Worm (Caenorhabditis elegans) whole organism, young adult: ENCODE data around the gene F23D12.11.

ENCODE experiments used
- B0261.1 ChIP-seq: sonication (generic microtip); optimal IDR thresholded peaks from 2 replicates; lab custom pipeline; 2016; ENCODE audit warnings: mild to moderate bottlenecking, missing genetic modification characterization, moderate library complexity, missing compliant biosample characterization
- B0336.3 ChIP-seq: fragments of 200-800 bp; sonication (Bioruptor generic); IDR thresholded peaks from 2 replicates; pipeline ENCODE4 v1.3.6; 2022; ENCODE audit warnings: missing genetic modification characterization, missing compliant biosample characterization
- C17E4.6 ChIP-seq: fragments of 200-800 bp; sonication (Bioruptor generic); IDR thresholded peaks from 2 replicates; pipeline ENCODE4 v1.3.6; 2022; ENCODE audit warnings: missing genetic modification reagents, missing genetic modification characterization, missing compliant biosample characterization
- F23B12.7 ChIP-seq: sonication (generic microtip); optimal IDR thresholded peaks from 2 replicates; lab custom pipeline; 2017; ENCODE audit warnings: missing genetic modification characterization, mild to moderate bottlenecking, missing compliant biosample characterization, antibody characterized with exemption, moderate library complexity; ENCODE audit not compliant: insufficient read depth
- F49E8.2 ChIP-seq: sonication (generic microtip); optimal IDR thresholded peaks from 3 replicates; lab custom pipeline; 2017; ENCODE audit warnings: missing genetic modification characterization, mild to moderate bottlenecking, missing compliant biosample characterization, antibody characterized with exemption, moderate library complexity; ENCODE audit not compliant: insufficient read depth
- F57A8.1 ChIP-seq: fragments of 200-800 bp; sonication (Bioruptor generic); optimal IDR thresholded peaks from 2 replicates; lab custom pipeline; 2018; ENCODE audit warnings: mild to moderate bottlenecking, missing genetic modification characterization, moderate library complexity, missing compliant biosample characterization
- K11D2.4 ChIP-seq: fragments of 200-800 bp; sonication (Bioruptor generic); IDR thresholded peaks from 2 replicates; pipeline ENCODE4 v1.3.6; 2022; ENCODE audit warnings: missing genetic modification reagents, missing genetic modification characterization, missing compliant biosample characterization
- Y53G8AR.9 ChIP-seq: fragments of 200-800 bp; sonication (Bioruptor generic); conservative IDR thresholded peaks from 2 replicates; pipeline ENCODE4 v1.3.6; 2022; ENCODE audit warnings: missing genetic modification reagents, missing genetic modification characterization, missing compliant biosample characterization
- Y95B8A.8 ChIP-seq: fragments of 200-800 bp; sonication (Bioruptor generic); IDR thresholded peaks from 2 replicates; pipeline ENCODE4 v1.3.6; 2022; ENCODE audit warnings: missing genetic modification reagents, missing genetic modification characterization, missing compliant biosample characterization
- akir-1 ChIP-seq: fragments of 200-800 bp; sonication (Bioruptor generic); optimal IDR thresholded peaks from 2 replicates; lab custom pipeline; 2018; ENCODE audit warnings: mild to moderate bottlenecking, missing genetic modification characterization, moderate library complexity, missing compliant biosample characterization
- atf-7 ChIP-seq: sonication (generic microtip); optimal IDR thresholded peaks from 2 replicates; lab custom pipeline; 2017; ENCODE audit warnings: mild to moderate bottlenecking, missing genetic modification characterization, missing compliant biosample characterization
- attf-6 ChIP-seq: fragments of 200-800 bp; sonication (Bioruptor generic); IDR thresholded peaks from 2 replicates; pipeline ENCODE4 v1.3.6; 2022; ENCODE audit warnings: missing genetic modification reagents, missing genetic modification characterization, missing compliant biosample characterization
- chd-7 ChIP-seq: sonication (generic microtip); optimal IDR thresholded peaks from 2 replicates; lab custom pipeline; 2016; ENCODE audit warnings: mild to moderate bottlenecking, missing genetic modification characterization, moderate library complexity, missing compliant biosample characterization
- dox-1 ChIP-seq: fragments of 200-800 bp; sonication (Bioruptor generic); IDR thresholded peaks from 2 replicates; pipeline ENCODE4 v1.3.6; 2022; ENCODE audit warnings: missing genetic modification reagents, missing genetic modification characterization, missing compliant biosample characterization
- efl-1 ChIP-seq: fragments of 150-350 bp; optimal IDR thresholded peaks from 2 replicates; lab custom pipeline; 2014; ENCODE audit warnings: missing biosample characterization, missing genetic modification reagents, missing genetic modification characterization
- ekl-4 ChIP-seq: fragments of 200-800 bp; sonication (Bioruptor generic); IDR thresholded peaks from 2 replicates; pipeline ENCODE4 v1.3.6; 2022; ENCODE audit warnings: missing genetic modification reagents, missing genetic modification characterization, missing compliant biosample characterization
- him-1 ChIP-seq: sonication (generic microtip); optimal IDR thresholded peaks from 2 replicates; lab custom pipeline; 2016; ENCODE audit warnings: missing genotype, missing genetic modification reagents, missing genetic modification characterization, missing compliant biosample characterization
- hlh-26 ChIP-seq: fragments of 200-800 bp; sonication (Bioruptor generic); conservative IDR thresholded peaks from 2 replicates; pipeline ENCODE4 v1.3.6; 2022; ENCODE audit warnings: missing genetic modification reagents, missing genetic modification characterization, missing compliant biosample characterization
- hrde-1 ChIP-seq: sonication (generic microtip); optimal IDR thresholded peaks from 2 replicates; lab custom pipeline; 2016; ENCODE audit warnings: missing genetic modification characterization, mild to moderate bottlenecking, missing compliant biosample characterization, moderate library complexity, missing genotype, missing genetic modification reagents, borderline replicate concordance
- hsf-1 ChIP-seq: fragments of 200-800 bp; sonication (Bioruptor generic); IDR thresholded peaks from 2 replicates; pipeline ENCODE4 v1.3.6; 2022; ENCODE audit warnings: missing genetic modification reagents, missing genetic modification characterization, missing compliant biosample characterization
- let-526 ChIP-seq: fragments of 200-800 bp; sonication (Bioruptor generic); IDR thresholded peaks from 2 replicates; pipeline ENCODE4 v1.3.6; 2022; ENCODE audit warnings: missing genetic modification reagents, missing genetic modification characterization, missing compliant biosample characterization
- lin-35 ChIP-seq, 3 experiments: fragments of 150-350 bp in 2 of 3; sonication (generic microtip) in 1 of 3; optimal IDR thresholded peaks; 2 replicates each; lab custom pipeline; 2014 to 2018; ENCODE audit warnings: missing biosample characterization in 3 of 3, missing genetic modification characterization in 3 of 3, missing genetic modification reagents in 3 of 3
- lin-54 ChIP-seq: fragments of 200-800 bp; sonication (Bioruptor generic); optimal IDR thresholded peaks from 2 replicates; lab custom pipeline; 2018; ENCODE audit warnings: mild to moderate bottlenecking, missing genetic modification characterization, missing compliant biosample characterization
- lir-1 ChIP-seq: fragments of 200-800 bp; sonication (Bioruptor generic); conservative IDR thresholded peaks from 2 replicates; pipeline ENCODE4 v1.3.6; 2022; ENCODE audit warnings: missing genetic modification reagents, missing genetic modification characterization, missing compliant biosample characterization
- lsl-1 ChIP-seq: fragments of 200-800 bp; sonication (Bioruptor generic); optimal IDR thresholded peaks from 2 replicates; lab custom pipeline; 2018; ENCODE audit warnings: mild to moderate bottlenecking, missing genetic modification characterization, moderate library complexity, missing compliant biosample characterization
- madf-3 ChIP-seq: fragments of 200-800 bp; sonication (Bioruptor generic); IDR thresholded peaks from 2 replicates; pipeline ENCODE4 v1.3.6; 2022; ENCODE audit warnings: missing genetic modification reagents, missing genetic modification characterization, missing compliant biosample characterization
- nhr-179 ChIP-seq: sonication (generic microtip); optimal IDR thresholded peaks from 2 replicates; lab custom pipeline; 2016; ENCODE audit warnings: mild to moderate bottlenecking, missing genetic modification characterization, missing compliant biosample characterization
- nhr-90 ChIP-seq: sonication (generic microtip); optimal IDR thresholded peaks from 2 replicates; lab custom pipeline; 2016; ENCODE audit warnings: missing genotype, mild to moderate bottlenecking, missing genetic modification characterization, missing compliant biosample characterization
- rec-8 ChIP-seq, 2 experiments: sonication (generic microtip); optimal IDR thresholded peaks; 2 replicates each; lab custom pipeline; 2016; ENCODE audit warnings: mild to moderate bottlenecking in 2 of 2, missing genetic modification characterization in 2 of 2, missing genetic modification reagents in 2 of 2, missing genotype in 2 of 2, missing biosample characterization in 1 of 2, missing compliant biosample characterization in 1 of 2, moderate library complexity in 1 of 2
- rpc-1 ChIP-seq, 2 experiments: fragments of 150-350 bp in 1 of 2; sonication (generic microtip) in 1 of 2; optimal IDR thresholded peaks; 2 replicates each; lab custom pipeline; 2014 to 2018; ENCODE audit warnings: missing biosample characterization in 1 of 2, missing genetic modification characterization in 1 of 2, missing genetic modification reagents in 1 of 2, missing genotype in 1 of 2
- snpc-4 ChIP-seq, 5 experiments: fragments of 150-350 bp in 1 of 5; sonication (generic microtip) in 4 of 5; optimal IDR thresholded peaks; 2 replicates each; lab custom pipeline; 2014 to 2018; ENCODE audit warnings: missing genetic modification characterization in 5 of 5, missing biosample characterization in 3 of 5, antibody characterized with exemption in 2 of 5, mild to moderate bottlenecking in 2 of 5, missing compliant biosample characterization in 2 of 5, missing genotype in 2 of 5, moderate library complexity in 2 of 5, missing genetic modification reagents in 1 of 5
- tbp1 ChIP-seq: fragments of 200-800 bp; sonication (Bioruptor generic); optimal IDR thresholded peaks from 2 replicates; lab custom pipeline; 2018; ENCODE audit warnings: mild to moderate bottlenecking, missing genetic modification characterization, missing compliant biosample characterization
- unc-62 ChIP-seq: fragments of 150-350 bp; optimal IDR thresholded peaks from 2 replicates; lab custom pipeline; 2014; ENCODE audit warnings: missing biosample characterization, missing genetic modification reagents, missing genetic modification characterization
- ztf-25 ChIP-seq: fragments of 200-800 bp; sonication (Bioruptor generic); IDR thresholded peaks from 2 replicates; pipeline ENCODE4 v1.3.6; 2022; ENCODE audit warnings: missing genetic modification reagents, missing genetic modification characterization, missing compliant biosample characterization

The F23D12.11 gene

ce11 chrX:14424673-14425072, at the start of gene F23D12.11:
F23D12.11 (minus strand) TSS chrX:14424751.
- TF ChIP-seq Y95B8A.8 (GFP tag; lab: Robert Waterston, UW) (no peak), ekl-4 (GFP tag; lab: Robert Waterston, UW) (no peak), let-526 (no peak)

- TF ChIP-seq snpc-4 (GFP tag; optimal IDR thresholded peaks at IDR 0.05; lab: Kevin White, UChicago) (no peak), snpc-4 (tag; optimal IDR thresholded peaks at IDR 0.05; lab: Kevin White, UChicago) (no peak), unc-62 (GFP tag; lab: Kevin White, UChicago) (no peak), K11D2.4 (GFP tag; lab: Robert Waterston, UW) (no peak)
- TF ChIP-seq, all 124 proteins: peak for 0
Observed at ce11 chrX:14473740-14474139, 49.2 kb upstream of the F23D12.11 start, which contains the start of gene M163.5. M163.5 (plus strand) TSS chrX:14474040.

- no peak for TF ChIP-seq akir-1
- TF ChIP-seq rec-8 (tag; optimal IDR thresholded peaks at IDR 0.05; lab: Kevin White, UChicago), result no peak
- no peak for TF ChIP-seq nhr-179 (tag; lab: Kevin White, UChicago)
- TF ChIP-seq C17E4.6 (GFP tag; lab: Robert Waterston, UW), result no peak
- TF ChIP-seq ekl-4 (GFP tag; lab: Robert Waterston, UW), result no peak
- TF ChIP-seq chd-7 (tag; lab: Kevin White, UChicago), result no peak
- no peak for TF ChIP-seq Y53G8AR.9
- TF ChIP-seq B0261.1, result no peak
- no peak for TF ChIP-seq lin-54 (GFP tag; lab: Kevin White, UChicago)
- no peak for TF ChIP-seq rpc-1 (optimal IDR thresholded peaks at IDR 0.05; lab: Kevin White, UChicago)
- TF ChIP-seq rpc-1 (tag; optimal IDR thresholded peaks at IDR 0.05; lab: Kevin White, UChicago), result no peak
- no peak for TF ChIP-seq let-526
- TF ChIP-seq him-1 (tag; lab: Kevin White, UChicago), result no peak
- no peak for TF ChIP-seq attf-6 (GFP tag; lab: Robert Waterston, UW)
- TF ChIP-seq hsf-1 (GFP tag; lab: Robert Waterston, UW), result no peak
- TF ChIP-seq F49E8.2 (tag; lab: Kevin White, UChicago), result no peak
- TF ChIP-seq, all 124 proteins: peak for 0
Observed at ce11 chrX:14470687-14471086, 46.1 kb upstream of the F23D12.11 start, which contains the start of gene M163.10. M163.10 (plus strand) TSS chrX:14470987.

DNA sequence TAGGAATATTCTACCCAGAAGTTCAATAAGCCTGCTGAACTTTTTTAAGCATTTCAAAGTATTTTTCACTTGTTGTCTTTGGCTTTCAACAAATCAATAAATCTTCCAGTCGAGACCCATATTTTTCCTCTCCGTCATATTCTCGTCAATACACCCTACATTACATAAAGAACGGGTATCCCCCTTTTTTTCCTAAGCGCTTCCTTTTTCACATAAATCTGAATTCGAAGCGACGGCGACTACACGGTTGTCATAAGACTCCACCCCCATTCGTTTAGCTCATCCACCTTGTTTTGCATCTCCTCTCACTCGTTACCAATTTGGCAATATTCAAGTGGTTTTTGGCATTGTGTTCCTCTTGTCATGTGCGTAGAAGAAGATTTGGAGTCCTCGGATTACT, 44.7 kb upstream of the F23D12.11 start, which contains the start of gene M163.9:
M163.9 (plus strand) TSS at position 301 of the 400 bp plus-strand sequence.
- TF ChIP-seq hrde-1 (tag; lab: Kevin White, UChicago), result no peak
- no peak for TF ChIP-seq madf-3 (GFP tag; lab: Robert Waterston, UW)
- no peak for TF ChIP-seq lir-1 (GFP tag; lab: Robert Waterston, UW)
- no peak for TF ChIP-seq nhr-90 (tag; lab: Kevin White, UChicago)
- TF ChIP-seq F23B12.7, result no peak
- TF ChIP-seq hlh-26 (GFP tag; lab: Robert Waterston, UW), result no peak
- no peak for TF ChIP-seq lsl-1 (GFP tag; lab: Kevin White, UChicago)
- TF ChIP-seq F57A8.1 (GFP tag; lab: Kevin White, UChicago), result no peak
- no peak for TF ChIP-seq let-526
- TF ChIP-seq B0336.3 (GFP tag; lab: Robert Waterston, UW), result no peak
- no peak for TF ChIP-seq hsf-1 (GFP tag; lab: Robert Waterston, UW)
- TF ChIP-seq efl-1 (GFP tag; lab: Kevin White, UChicago), result no peak
- TF ChIP-seq lin-35 (GFP tag; optimal IDR thresholded peaks at IDR 0.05; lab: Kevin White, UChicago), result no peak
- TF ChIP-seq dox-1 (GFP tag; lab: Robert Waterston, UW), result no peak
- TF ChIP-seq tbp1 (GFP tag; lab: Kevin White, UChicago), result no peak
- TF ChIP-seq ztf-25 (GFP tag; lab: Robert Waterston, UW), result no peak
- no peak for TF ChIP-seq atf-7 (tag; lab: Kevin White, UChicago)
